Fruit fly (Drosophila melanogaster) whole organism, embryonic: ENCODE data around the gene DPCoAC.
A peak's percentile ranks its signal among the peaks of the same experiment; 100 is the strongest.

Experiments used
- Ada2b ChIP-seq: fragments of 200-800 bp; sonication (Bioruptor generic); IDR thresholded peaks from 2 replicates; pipeline ENCODE4 v1.3.6; 2022; ENCODE audit warnings: missing biosample characterization, missing genetic modification characterization
- Atf3 ChIP-seq: fragments of 200-800 bp; sonication (Bioruptor generic); optimal IDR thresholded peaks from 3 replicates; lab custom pipeline; 2016; ENCODE audit warnings: missing biosample characterization, missing genetic modification characterization
- CG12942 ChIP-seq: fragments of 200-800 bp; sonication (Bioruptor generic); optimal IDR thresholded peaks from 3 replicates; lab custom pipeline; 2016; ENCODE audit warnings: missing biosample characterization, missing genetic modification characterization
- CG13775 ChIP-seq: fragments of 200-800 bp; sonication (Bioruptor generic); optimal IDR thresholded peaks from 3 replicates; lab custom pipeline; 2017; ENCODE audit warnings: missing biosample characterization, mild to moderate bottlenecking, missing genetic modification characterization
- CG14710 ChIP-seq: fragments of 200-800 bp; sonication (Bioruptor generic); optimal IDR thresholded peaks from 3 replicates; lab custom pipeline; 2019; ENCODE audit warnings: missing biosample characterization, mild to moderate bottlenecking, missing genetic modification characterization, moderate library complexity
- CG15696 ChIP-seq: fragments of 200-800 bp; sonication (Bioruptor generic); optimal IDR thresholded peaks from 2 replicates; lab custom pipeline; 2019; ENCODE audit warnings: missing biosample characterization, mild to moderate bottlenecking, missing genetic modification characterization, moderate library complexity
- CG17361 ChIP-seq: fragments of 200-800 bp; sonication (Bioruptor generic); IDR thresholded peaks from 3 replicates; pipeline ENCODE4 v1.3.6; 2022; ENCODE audit warnings: missing biosample characterization, missing genetic modification characterization
- CG17802 ChIP-seq: fragments of 200-800 bp; sonication (Bioruptor generic); optimal IDR thresholded peaks from 2 replicates; lab custom pipeline; 2018; ENCODE audit warnings: missing biosample characterization, mild to moderate bottlenecking, missing genetic modification characterization, moderate library complexity
- CG2116 ChIP-seq: fragments of 200-800 bp; sonication (Bioruptor generic); optimal IDR thresholded peaks from 3 replicates; lab custom pipeline; 2018; ENCODE audit warnings: missing biosample characterization, mild to moderate bottlenecking, missing genetic modification characterization
- CG33213 ChIP-seq: fragments of 200-800 bp; sonication (Bioruptor generic); optimal IDR thresholded peaks from 3 replicates; lab custom pipeline; 2016; ENCODE audit warnings: missing biosample characterization, missing genetic modification characterization
- CG4282 ChIP-seq: fragments of 200-800 bp; sonication (Bioruptor generic); optimal IDR thresholded peaks from 2 replicates; lab custom pipeline; 2016; ENCODE audit warnings: missing biosample characterization, missing genetic modification characterization
- CG5953 ChIP-seq: fragments of 200-800 bp; sonication (Bioruptor generic); IDR thresholded peaks from 2 replicates; pipeline ENCODE4 v1.3.6; 2022; ENCODE audit warnings: missing biosample characterization, missing genetic modification characterization
- CG6254 ChIP-seq: fragments of 200-800 bp; sonication (Bioruptor generic); optimal IDR thresholded peaks from 3 replicates; lab custom pipeline; 2017; ENCODE audit warnings: mild to moderate bottlenecking, missing biosample characterization, missing genetic modification reagents, missing genetic modification characterization
- CG7372 ChIP-seq: fragments of 200-800 bp; sonication (Bioruptor generic); IDR thresholded peaks from 2 replicates; pipeline ENCODE4 v1.3.6; 2022; ENCODE audit warnings: missing biosample characterization, missing genetic modification characterization
- CG7556 ChIP-seq: fragments of 200-800 bp; sonication (Bioruptor generic); optimal IDR thresholded peaks from 2 replicates; lab custom pipeline; 2017; ENCODE audit warnings: missing biosample characterization, mild to moderate bottlenecking, missing genetic modification characterization
- CG9817 ChIP-seq: fragments of 200-800 bp; sonication (Bioruptor generic); optimal IDR thresholded peaks from 2 replicates; lab custom pipeline; 2018; ENCODE audit warnings: missing biosample characterization, mild to moderate bottlenecking, missing genetic modification characterization, moderate library complexity
- CoRest ChIP-seq: fragments of 200-800 bp; sonication (Bioruptor generic); optimal IDR thresholded peaks from 3 replicates; lab custom pipeline; 2018; ENCODE audit warnings: missing biosample characterization, mild to moderate bottlenecking, missing genetic modification characterization, moderate library complexity
- Dll ChIP-seq: fragments of 200-800 bp; sonication (Bioruptor generic); IDR thresholded peaks from 4 replicates; pipeline ENCODE4 v1.3.6; 2022; ENCODE audit warnings: missing biosample characterization, missing genetic modification characterization; ENCODE audit not compliant: partially characterized antibody
- Doc2 ChIP-seq: fragments of 200-800 bp; sonication (Bioruptor generic); IDR thresholded peaks from 2 replicates; pipeline ENCODE4 v1.3.6; 2022; ENCODE audit warnings: missing biosample characterization, missing genetic modification characterization
- Ets97D ChIP-seq: fragments of 200-800 bp; sonication (Bioruptor generic); optimal IDR thresholded peaks from 3 replicates; lab custom pipeline; 2016; ENCODE audit warnings: missing biosample characterization, missing genetic modification characterization
- H15 ChIP-seq: fragments of 200-800 bp; sonication (Bioruptor generic); IDR thresholded peaks from 3 replicates; pipeline ENCODE4 v1.3.6; 2022; ENCODE audit warnings: missing biosample characterization, missing genetic modification characterization
- HLH4C ChIP-seq: fragments of 200-800 bp; sonication (Bioruptor generic); IDR thresholded peaks from 3 replicates; pipeline ENCODE4 v1.3.6; 2022; ENCODE audit warnings: missing biosample characterization, missing genetic modification characterization; ENCODE audit not compliant: partially characterized antibody
- Hr78 ChIP-seq, 2 experiments: fragments of 200-800 bp in 1 of 2; fragments of >200 bp in 1 of 2; sonication (Bioruptor generic) in 1 of 2; optimal IDR thresholded peaks; 2 replicates each; lab custom pipeline; 2017 to 2019; ENCODE audit warnings: missing biosample characterization in 2 of 2, missing genetic modification characterization in 2 of 2, mild to moderate bottlenecking in 1 of 2, moderate library complexity in 1 of 2
- NC2α ChIP-seq: fragments of 200-800 bp; sonication (Bioruptor generic); optimal IDR thresholded peaks from 2 replicates; lab custom pipeline; 2016; ENCODE audit warnings: missing biosample characterization, missing genetic modification characterization
- PHDP ChIP-seq: fragments of 200-800 bp; sonication (Bioruptor generic); optimal IDR thresholded peaks from 3 replicates; lab custom pipeline; 2018; ENCODE audit warnings: missing biosample characterization, mild to moderate bottlenecking, missing genetic modification characterization, moderate library complexity
- Pdp1 ChIP-seq, 2 experiments: fragments of 200-800 bp; sonication (Bioruptor generic); optimal IDR thresholded peaks; 3 replicates each; lab custom pipeline; 2016; ENCODE audit warnings: missing biosample characterization in 2 of 2, missing genetic modification characterization in 2 of 2, mild to moderate bottlenecking in 1 of 2, moderate library complexity in 1 of 2
- Scr ChIP-seq: fragments of 200-800 bp; sonication (Bioruptor generic); IDR thresholded peaks from 2 replicates; pipeline ENCODE4 v1.3.6; 2022; ENCODE audit warnings: missing biosample characterization, missing genetic modification characterization; ENCODE audit not compliant: partially characterized antibody
- cas ChIP-seq: fragments of 200-800 bp; sonication (Bioruptor generic); IDR thresholded peaks from 2 replicates; pipeline ENCODE4 v1.3.6; 2022; ENCODE audit warnings: missing biosample characterization, missing genetic modification characterization
- ci ChIP-seq: fragments of 200-800 bp; sonication (Bioruptor generic); IDR thresholded peaks from 3 replicates; pipeline ENCODE4 v1.3.6; 2022; ENCODE audit warnings: missing biosample characterization, missing genetic modification characterization
- cwo ChIP-seq: fragments of 200-800 bp; sonication (Bioruptor generic); optimal IDR thresholded peaks from 3 replicates; lab custom pipeline; 2017; ENCODE audit warnings: missing biosample characterization, missing genetic modification characterization, mild to moderate bottlenecking, moderate library complexity, missing genetic modification reagents
- dan ChIP-seq: fragments of 200-800 bp; sonication (Bioruptor generic); IDR thresholded peaks from 2 replicates; pipeline ENCODE4 v1.3.6; 2022; ENCODE audit warnings: missing biosample characterization, missing genetic modification characterization
- fd3F ChIP-seq: fragments of 200-800 bp; sonication (Bioruptor generic); optimal IDR thresholded peaks from 2 replicates; lab custom pipeline; 2018; ENCODE audit warnings: missing biosample characterization, mild to moderate bottlenecking, missing genetic modification characterization, moderate library complexity
- gce ChIP-seq: fragments of 200-800 bp; sonication (Bioruptor generic); IDR thresholded peaks from 3 replicates; pipeline ENCODE4 v1.3.6; 2022; ENCODE audit warnings: missing biosample characterization, missing genetic modification characterization
- gt ChIP-seq: fragments of 200-800 bp; sonication (Bioruptor generic); IDR thresholded peaks from 2 replicates; pipeline ENCODE4 v1.3.6; 2022; ENCODE audit warnings: missing biosample characterization, missing genetic modification characterization
- hb ChIP-seq: fragments of 200-800 bp; sonication (Bioruptor generic); IDR thresholded peaks from 3 replicates; pipeline ENCODE4 v1.3.6; 2022; ENCODE audit warnings: missing biosample characterization, missing genetic modification characterization; ENCODE audit not compliant: partially characterized antibody
- hbn ChIP-seq: fragments of 200-800 bp; sonication (Bioruptor generic); IDR thresholded peaks from 2 replicates; pipeline ENCODE4 v1.3.6; 2022; ENCODE audit warnings: missing biosample characterization, missing genetic modification characterization; ENCODE audit not compliant: partially characterized antibody
- kay ChIP-seq: fragments of 200-800 bp; sonication (Bioruptor generic); optimal IDR thresholded peaks from 2 replicates; lab custom pipeline; 2016; ENCODE audit warnings: missing biosample characterization, missing genetic modification characterization
- ken ChIP-seq: fragments of 200-800 bp; sonication (Bioruptor generic); IDR thresholded peaks from 3 replicates; pipeline ENCODE4 v1.3.6; 2022; ENCODE audit warnings: missing biosample characterization, missing genetic modification characterization
- lmd ChIP-seq: fragments of 200-800 bp; sonication (Bioruptor generic); IDR thresholded peaks from 2 replicates; pipeline ENCODE4 v1.3.6; 2022; ENCODE audit warnings: missing biosample characterization, missing genetic modification characterization
- pfk ChIP-seq: fragments of 200-800 bp; sonication (Bioruptor generic); optimal IDR thresholded peaks from 2 replicates; lab custom pipeline; 2018; ENCODE audit warnings: missing biosample characterization, mild to moderate bottlenecking, missing genetic modification characterization, moderate library complexity
- pnt ChIP-seq: fragments of 200-800 bp; sonication (Bioruptor generic); optimal IDR thresholded peaks from 3 replicates; lab custom pipeline; 2016; ENCODE audit warnings: missing biosample characterization, missing genetic modification characterization
- psq ChIP-seq: fragments of 200-800 bp; sonication (Bioruptor generic); optimal IDR thresholded peaks from 2 replicates; lab custom pipeline; 2017; ENCODE audit warnings: missing biosample characterization, missing genetic modification characterization
- pzg ChIP-seq: fragments of 200-800 bp; sonication (Bioruptor generic); optimal IDR thresholded peaks from 3 replicates; lab custom pipeline; 2018; ENCODE audit warnings: missing biosample characterization, mild to moderate bottlenecking, missing genetic modification characterization, moderate library complexity
- row ChIP-seq: fragments of 200-800 bp; sonication (Bioruptor generic); IDR thresholded peaks from 3 replicates; pipeline ENCODE4 v1.3.6; 2022; ENCODE audit warnings: missing biosample characterization, missing genetic modification characterization
- run ChIP-seq: fragments of 200-800 bp; sonication (Bioruptor generic); optimal IDR thresholded peaks from 3 replicates; lab custom pipeline; 2018; ENCODE audit warnings: missing biosample characterization, mild to moderate bottlenecking, missing genetic modification characterization
- schlank ChIP-seq: fragments of 200-800 bp; sonication (Bioruptor generic); optimal IDR thresholded peaks from 2 replicates; lab custom pipeline; 2018; ENCODE audit warnings: missing biosample characterization, mild to moderate bottlenecking, missing genetic modification characterization
- sima ChIP-seq: fragments of 200-800 bp; sonication (Bioruptor generic); optimal IDR thresholded peaks from 2 replicates; lab custom pipeline; 2016; ENCODE audit warnings: missing biosample characterization, missing genetic modification characterization
- stwl ChIP-seq: fragments of 200-800 bp; sonication (Bioruptor generic); optimal IDR thresholded peaks from 3 replicates; lab custom pipeline; 2018; ENCODE audit warnings: missing biosample characterization, mild to moderate bottlenecking, missing genetic modification characterization, moderate library complexity
- tio ChIP-seq: fragments of 200-800 bp; sonication (Bioruptor generic); optimal IDR thresholded peaks from 2 replicates; lab custom pipeline; 2017; ENCODE audit warnings: missing biosample characterization, missing genetic modification characterization, inconsistent platforms
- wdn ChIP-seq: fragments of 200-800 bp; sonication (Bioruptor generic); IDR thresholded peaks from 2 replicates; pipeline ENCODE4 v1.3.6; 2022; ENCODE audit warnings: missing biosample characterization, missing genetic modification characterization

The DPCoAC gene

DNA sequence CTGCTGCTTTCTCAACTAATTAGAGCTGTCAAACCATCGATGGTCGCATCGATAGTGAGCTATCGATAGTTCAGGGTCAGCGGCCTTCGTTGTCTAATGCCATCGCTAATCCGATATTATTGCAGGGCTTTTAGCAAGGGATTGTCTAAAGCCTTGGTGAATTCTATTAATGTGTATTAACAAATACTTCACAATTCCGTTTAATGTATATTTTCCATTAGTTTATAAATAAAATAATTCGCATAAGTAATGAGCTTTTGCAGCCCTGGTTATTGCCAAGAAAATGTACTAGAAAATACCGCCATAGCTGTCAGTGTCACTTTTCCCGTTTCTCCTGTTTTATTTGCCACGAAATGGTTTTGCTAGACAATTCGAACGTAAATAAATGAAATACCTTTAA, 22.3 kb upstream of the DPCoAC start, which contains the start of the genes EloB and Srp14 (continued):
- peak; percentile 65 for TF ChIP-seq fd3F (GFP tag; lab: Kevin White, UChicago)
- TF ChIP-seq CG7556 (GFP tag; lab: Kevin White, UChicago) = peak; percentile 68
- TF ChIP-seq CoRest = peak; percentile 86
- peak; percentile 77 to 81 for TF ChIP-seq Pdp1 (GFP tag; optimal IDR thresholded peaks at IDR 0.05; lab: Kevin White, UChicago)
- peak; percentile 87 for TF ChIP-seq CG13775 (GFP tag; lab: Kevin White, UChicago)
- peak; percentile 72 for TF ChIP-seq Ada2b (GFP tag; lab: Robert Waterston, UW)
- peak; percentile 39 for TF ChIP-seq CG4282 (GFP tag; lab: Kevin White, UChicago)
- TF ChIP-seq hbn (GFP tag; lab: Robert Waterston, UW) = peak; percentile 97
- peak; percentile 83 for TF ChIP-seq stwl (tag; lab: Kevin White, UChicago)
- peak; percentile 72 for TF ChIP-seq H15
- TF ChIP-seq gt (GFP tag; lab: Robert Waterston, UW) = no peak; the same call in 1 of the 2 replicates
- TF ChIP-seq Atf3 (GFP tag; lab: Kevin White, UChicago) = peak; percentile 61
- TF ChIP-seq wdn (GFP tag; lab: Robert Waterston, UW) = peak; percentile 59; the same call in 1 of the 2 replicates
- peak; percentile 92 for TF ChIP-seq pzg (GFP tag; lab: Kevin White, UChicago)
- peak; percentile 71 for TF ChIP-seq CG33213 (GFP tag; lab: Kevin White, UChicago)
- peak; percentile 49; the same call in 1 of the 2 replicates for TF ChIP-seq CG7372 (GFP tag; lab: Robert Waterston, UW)
- TF ChIP-seq Hr78 (GFP tag; optimal IDR thresholded peaks at IDR 0.05; lab: Kevin White, UChicago) = peak in 1 of 2 experiments; percentile 87
- peak; percentile 91 for TF ChIP-seq row
- TF ChIP-seq lmd (GFP tag; lab: Robert Waterston, UW) = peak; percentile 78
- TF ChIP-seq run (tag; lab: Kevin White, UChicago) = peak; percentile 52
- peak; percentile 91 for TF ChIP-seq Ets97D (GFP tag; lab: Kevin White, UChicago)
- TF ChIP-seq Doc2 = no peak
- peak; percentile 76 for TF ChIP-seq ci
- peak; percentile 47 for TF ChIP-seq schlank
- TF ChIP-seq CG17361 (GFP tag; lab: Robert Waterston, UW) = peak; percentile 83
- 0 out of 2 replicates have a peak, but pooled peaks have one; percentile 20 for TF ChIP-seq CG5953 (GFP tag; lab: Robert Waterston, UW)
- TF ChIP-seq tio (GFP tag; lab: Kevin White, UChicago) = no peak
- TF ChIP-seq CG2116 (GFP tag; lab: Kevin White, UChicago) = peak; percentile 85
- peak; percentile 57 for TF ChIP-seq pnt (GFP tag; lab: Kevin White, UChicago)
- peak; percentile 87 for TF ChIP-seq CG15696 (tag; lab: Kevin White, UChicago)
- no peak for TF ChIP-seq CG6254 (GFP tag; lab: Kevin White, UChicago)
- TF ChIP-seq CG12942 (GFP tag; lab: Kevin White, UChicago) = peak; percentile 78
- TF ChIP-seq kay (GFP tag; lab: Kevin White, UChicago) = peak; percentile 63
- TF ChIP-seq CG14710 = peak; percentile 95
- TF ChIP-seq psq (GFP tag; lab: Kevin White, UChicago) = no peak
- TF ChIP-seq CG17802 (tag; lab: Kevin White, UChicago) = peak; percentile 23
- peak; percentile 1 for TF ChIP-seq sima (GFP tag; lab: Kevin White, UChicago)
- TF ChIP-seq NC2α = peak; percentile 20
- TF ChIP-seq cas (GFP tag; lab: Robert Waterston, UW) = peak; percentile 55; the same call in 1 of the 2 replicates
- TF ChIP-seq HLH4C = peak; percentile 92
- TF ChIP-seq ken (GFP tag; lab: Robert Waterston, UW) = peak; percentile 59; the same call in 1 of the 3 replicates
- TF ChIP-seq Scr (GFP tag; lab: Robert Waterston, UW) = peak; percentile 98
- peak; percentile 96 for TF ChIP-seq hb
- TF ChIP-seq Dll (GFP tag; lab: Robert Waterston, UW) = peak; percentile 99
- TF ChIP-seq pfk = no peak
- peak; percentile 85 for TF ChIP-seq PHDP (tag; lab: Kevin White, UChicago)
- no peak for TF ChIP-seq dan (GFP tag; lab: Robert Waterston, UW)
- peak; percentile 52 for TF ChIP-seq cwo
- peak; percentile 86 for TF ChIP-seq CG9817
- TF ChIP-seq gce (GFP tag; lab: Robert Waterston, UW) = no peak
